Worm (Caenorhabditis elegans): ENCODE measurements around the gene hrpa-1.

The hrpa-1 gene

DNA sequence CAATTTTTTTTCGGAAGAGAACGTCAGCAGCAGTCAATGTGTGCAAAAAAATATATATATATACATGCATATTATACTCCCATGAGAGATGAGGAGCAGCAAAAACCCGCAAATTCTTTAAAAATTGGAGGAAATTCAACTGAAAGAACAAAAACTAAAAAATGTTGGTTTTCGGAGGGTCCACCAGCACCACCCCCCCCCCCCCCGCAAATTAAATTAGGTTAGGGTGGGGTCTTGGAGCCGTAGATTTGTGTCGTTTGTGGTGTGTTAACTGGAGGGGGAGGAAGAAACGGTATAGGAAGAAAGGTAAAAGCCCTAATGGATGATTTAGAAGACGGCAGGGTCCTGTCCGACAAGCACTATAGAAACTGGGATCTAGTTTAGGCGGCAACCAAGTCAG, 9.7 kb upstream of the hrpa-1 start:
- TF ChIP-seq ZK546.5 (tag; optimal IDR thresholded peaks at IDR 0.05) = no peak
- TF ChIP-seq set-16 (GFP tag; IDR thresholded peaks at IDR 0.05) = peak; percentile 69

DNA sequence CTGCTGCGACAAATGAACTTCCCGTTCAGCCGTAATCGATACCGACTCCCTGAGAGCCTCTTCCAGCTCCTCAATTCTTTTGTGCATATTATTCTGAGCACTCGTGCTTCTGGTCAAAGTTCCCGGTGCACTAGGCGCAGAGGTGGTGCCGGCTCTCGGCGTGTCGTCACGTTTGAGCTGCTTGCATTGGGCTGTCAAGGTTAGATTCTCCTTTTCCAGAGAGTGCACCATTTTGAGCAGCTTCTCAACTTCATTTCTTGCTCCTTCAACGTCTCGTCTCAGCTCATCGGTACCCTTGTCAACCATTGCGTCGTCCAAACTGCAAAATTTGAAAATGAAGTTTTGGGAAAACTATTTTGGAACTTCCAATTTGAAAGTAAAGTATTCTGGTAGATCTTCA, 6.8 kb upstream of the hrpa-1 start:
- peak; percentile 20; the same call in 1 of the 2 replicates for TF ChIP-seq set-16 (GFP tag; IDR thresholded peaks at IDR 0.05)
- TF ChIP-seq aha-1 (tag) = peak; percentile 96
- TF ChIP-seq saeg-2 (GFP tag; IDR thresholded peaks at IDR 0.05) = no peak
- no peak for TF ChIP-seq zip-2 (tag; optimal IDR thresholded peaks at IDR 0.05)
- TF ChIP-seq lir-3 (tag; optimal IDR thresholded peaks at IDR 0.05) = no peak
- no peak for TF ChIP-seq mes-2 (tag; optimal IDR thresholded peaks at IDR 0.05; ENCODE audit: poor library complexity, severe bottlenecking)
- no peak for TF ChIP-seq nhr-10 (tag; optimal IDR thresholded peaks at IDR 0.05)
- TF ChIP-seq dmd-9 (GFP tag; IDR thresholded peaks at IDR 0.05) = no peak
- TF ChIP-seq ztf-11 (tag; optimal IDR thresholded peaks at IDR 0.05) = no peak
- TF ChIP-seq hlh-30 (tag; optimal IDR thresholded peaks at IDR 0.05; ENCODE audit: insufficient read depth) = no peak
- TF ChIP-seq lsy-2 (tag; optimal IDR thresholded peaks at IDR 0.05) = no peak
- TF ChIP-seq duxl-1 (tag; optimal IDR thresholded peaks at IDR 0.05; ENCODE audit: poor library complexity) = no peak
- no peak for TF ChIP-seq F37D6.2 (tag; optimal IDR thresholded peaks at IDR 0.05)
- TF ChIP-seq php-3 (GFP tag; IDR thresholded peaks at IDR 0.05) = no peak
- no peak for TF ChIP-seq ceh-44 (GFP tag; IDR thresholded peaks at IDR 0.05)

- TF ChIP-seq aha-1 (tag) = peak; percentile 18
- no peak for TF ChIP-seq lsy-2 (tag; optimal IDR thresholded peaks at IDR 0.05)
- no peak for TF ChIP-seq nhr-111 (GFP tag; optimal IDR thresholded peaks at IDR 0.05)
- TF ChIP-seq ces-1 (GFP tag; optimal IDR thresholded peaks at IDR 0.05) = no peak
- TF ChIP-seq ama-1 (optimal IDR thresholded peaks at IDR 0.05) = no peak
- TF ChIP-seq duxl-1 (tag; optimal IDR thresholded peaks at IDR 0.05; ENCODE audit: poor library complexity) = no peak
Measured at ce11 chrIV:3341170-3341569, 2.5 kb upstream of the hrpa-1 start, which contains the start of gene F42A6.2. Gene F42A6.2, plus strand, starts transcription at chrIV:3341470.

DNA sequence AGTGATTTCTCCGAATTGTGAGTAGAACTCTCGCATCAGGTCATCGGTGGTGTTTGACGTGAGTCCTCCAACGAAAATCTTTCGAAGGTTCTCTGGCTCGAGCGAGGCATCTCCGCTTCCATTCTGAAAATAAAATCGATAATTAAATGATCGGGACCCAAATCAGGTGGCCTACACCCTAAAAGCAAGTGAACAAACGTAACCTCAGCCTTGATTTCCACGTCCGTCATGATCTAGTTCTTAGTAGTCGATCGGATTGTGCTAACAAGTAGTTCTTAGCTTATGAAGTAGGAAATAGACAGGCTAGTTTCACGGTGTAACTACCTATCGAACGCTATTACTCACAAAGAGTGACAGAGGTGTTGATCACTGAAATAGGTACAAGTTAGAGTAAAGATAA, 491 bp downstream of the hrpa-1 start:
- no peak for TF ChIP-seq madf-5 (GFP tag; IDR thresholded peaks at IDR 0.05)
- TF ChIP-seq lim-7 (GFP tag; IDR thresholded peaks at IDR 0.05) = peak; percentile 63; the same call in 1 of the 2 replicates
- TF ChIP-seq lin-1 (GFP tag; IDR thresholded peaks at IDR 0.05) = peak; percentile 68; the same call in 1 of the 2 replicates
- no peak for TF ChIP-seq hlh-30 (tag; optimal IDR thresholded peaks at IDR 0.05; ENCODE audit: insufficient read depth)
- TF ChIP-seq arid-1 (GFP tag; conservative IDR thresholded peaks at IDR 0.05) = 0 out of 2 replicates have a peak, but pooled peaks have one; percentile 4
- TF ChIP-seq egl-43 (GFP tag; IDR thresholded peaks at IDR 0.05) = 0 out of 2 replicates have a peak, but pooled peaks have one; percentile 16
- peak; percentile 8 for TF ChIP-seq ceh-28 (tag; optimal IDR thresholded peaks at IDR 0.05)
- TF ChIP-seq lin-38 (GFP tag; IDR thresholded peaks at IDR 0.05) = 0 out of 2 replicates have a peak, but pooled peaks have one; percentile 32
- TF ChIP-seq ctbp-1 (GFP tag; IDR thresholded peaks at IDR 0.05) = peak; percentile 66
- no peak for TF ChIP-seq ceh-82 (tag; optimal IDR thresholded peaks at IDR 0.05)
- TF ChIP-seq snpc-1.2 (GFP tag; IDR thresholded peaks at IDR 0.05) = 0 out of 2 replicates have a peak, but pooled peaks have one; percentile 26
- TF ChIP-seq Y5F2A.4 (GFP tag; optimal IDR thresholded peaks at IDR 0.05) = peak; percentile 27
- no peak for TF ChIP-seq nhr-11 (tag; optimal IDR thresholded peaks at IDR 0.05)

DNA sequence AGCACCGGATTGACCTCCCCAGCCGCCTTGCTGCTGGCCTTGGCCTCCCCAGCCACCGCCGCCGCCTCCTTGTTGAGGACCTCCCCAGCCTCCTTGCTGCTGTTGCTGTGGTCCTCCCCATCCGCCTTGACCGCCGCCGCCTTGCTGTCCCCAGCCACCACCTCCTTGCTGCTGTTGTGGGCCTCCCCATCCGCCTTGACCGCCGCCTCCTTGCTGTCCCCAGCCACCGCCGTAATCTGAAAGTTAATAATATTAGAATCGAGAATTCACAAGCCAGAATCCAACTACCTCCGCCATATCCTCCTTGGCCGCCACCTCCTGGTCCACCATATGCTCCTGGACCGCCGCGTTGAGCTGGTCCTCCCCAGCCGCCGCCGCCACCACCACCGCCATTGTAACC, 1.4 kb downstream of the hrpa-1 start:
- TF ChIP-seq unc-62 (GFP tag; optimal IDR thresholded peaks at IDR 0.05 in 1 of 2) = peak in 1 of 2 experiments; percentile 9
- no peak for TF ChIP-seq unc-62 (tag; optimal IDR thresholded peaks at IDR 0.05)
- no peak for TF ChIP-seq php-3 (GFP tag; IDR thresholded peaks at IDR 0.05)
- TF ChIP-seq ceh-32 (tag; optimal IDR thresholded peaks at IDR 0.05; ENCODE audit: poor library complexity) = no peak
- no peak for TF ChIP-seq mxl-2 (GFP tag; conservative IDR thresholded peaks at IDR 0.05)
- no peak for TF ChIP-seq ceh-82 (tag; optimal IDR thresholded peaks at IDR 0.05)
- TF ChIP-seq egl-43 (GFP tag; IDR thresholded peaks at IDR 0.05) = peak; percentile 61; the same call in 1 of the 2 replicates
- TF ChIP-seq pha-4 (GFP tag; IDR thresholded peaks at IDR 0.05) = peak; percentile 75; the same call in 1 of the 2 replicates
- no peak for TF ChIP-seq pha-4 (tag; optimal IDR thresholded peaks at IDR 0.05)
- TF ChIP-seq aha-1 (tag) = peak; percentile 24
- peak; percentile 26 for TF ChIP-seq sdz-12 (GFP tag; optimal IDR thresholded peaks at IDR 0.05)
- peak; percentile 99 for TF ChIP-seq set-16 (GFP tag; IDR thresholded peaks at IDR 0.05)
- no peak for TF ChIP-seq egl-27 (tag; optimal IDR thresholded peaks at IDR 0.05)

Measured in whole organism, L4 larva.